Comparison of ENCODE assay signal across 1 fruit fly cellular context in the genomic region with DNA sequence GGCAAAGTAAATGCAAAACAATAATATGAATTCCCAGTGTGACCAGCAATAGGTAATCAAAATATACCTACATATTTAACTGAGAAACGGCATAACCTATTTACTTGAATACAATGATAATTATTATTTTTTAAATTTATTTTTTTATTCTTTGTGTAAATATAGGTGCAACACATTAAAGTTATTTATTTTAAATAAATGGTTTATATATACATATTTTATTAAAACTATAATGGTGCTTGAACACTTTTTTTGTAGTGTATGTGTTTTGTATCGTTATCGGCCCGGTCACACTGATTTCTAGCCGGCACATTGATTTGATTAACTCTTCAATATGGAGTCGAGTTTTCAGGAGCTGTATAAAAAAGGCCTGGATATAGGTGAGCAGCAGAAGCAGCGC.
TF ChIP-seq lines count a peak whose summit lies in the region.

A gene (minus strand): TSS at position 51 of the 400 bp plus-strand sequence.
A gene (plus strand): TSS at position 289 of the 400 bp plus-strand sequence.
A gene (plus strand): TSS at position 289 of the 400 bp plus-strand sequence.

TF ChIP-seq in whole organism, embryonic, 481 proteins besides CTCF, POLR2A, EP300 and RAD21 (continued from another document and continues in another):
- TF ChIP-seq aop (GFP tag; IDR thresholded peaks at IDR 0.05; lab: Robert Waterston, UW) (no peak), CG9932 (GFP tag; IDR thresholded peaks at IDR 0.05; lab: Robert Waterston, UW) (peak; percentile 56; the same call in 1 of the 2 replicates), CG6791 (GFP tag; IDR thresholded peaks at IDR 0.05; lab: Robert Waterston, UW; ENCODE audit: partially characterized antibody) (no peak), CG3838 (GFP tag; optimal IDR thresholded peaks at IDR 0.05; lab: Kevin White, UChicago) (no peak), pan (optimal IDR thresholded peaks at IDR 0.05; lab: Kevin White, UChicago) (no peak), pan (GFP tag; optimal IDR thresholded peaks at IDR 0.05 in 1 of 2, IDR thresholded peaks at IDR 0.05 in 1 of 2) (peak in 1 of 2 experiments; percentile 82), CG10321 (GFP tag; IDR thresholded peaks at IDR 0.05; lab: Robert Waterston, UW) (no peak), CG12391 (tag; optimal IDR thresholded peaks at IDR 0.05; lab: Kevin White, UChicago) (peak; percentile 83), CG11504 (tag; optimal IDR thresholded peaks at IDR 0.05; lab: Kevin White, UChicago) (no peak), CG15696 (tag; optimal IDR thresholded peaks at IDR 0.05; lab: Kevin White, UChicago) (peak; percentile 22), gfzf (GFP tag; optimal IDR thresholded peaks at IDR 0.05; lab: Kevin White, UChicago) (peak; percentile 56), ab (GFP tag; optimal IDR thresholded peaks at IDR 0.05; lab: Kevin White, UChicago) (no peak), Blimp-1 (GFP tag; optimal IDR thresholded peaks at IDR 0.05; lab: Kevin White, UChicago) (no peak), CG18599 (GFP tag; optimal IDR thresholded peaks at IDR 0.05; lab: Kevin White, UChicago) (peak; percentile 44), CG14710 (tag; optimal IDR thresholded peaks at IDR 0.05; lab: Kevin White, UChicago) (peak; percentile 89), CG10209 (GFP tag; optimal IDR thresholded peaks at IDR 0.05; lab: Kevin White, UChicago) (no peak), pros (GFP tag; optimal IDR thresholded peaks at IDR 0.05; lab: Kevin White, UChicago) (no peak), CG31441 (GFP tag; IDR thresholded peaks at IDR 0.05; lab: Robert Waterston, UW) (no peak; the same call in none of the 2 replicates), chm (GFP tag; IDR thresholded peaks at IDR 0.05; lab: Robert Waterston, UW) (no peak), CG15269 (tag; optimal IDR thresholded peaks at IDR 0.05; lab: Kevin White, UChicago) (peak; percentile 54), CG2120 (GFP tag; optimal IDR thresholded peaks at IDR 0.05; lab: Kevin White, UChicago) (no peak), crp (GFP tag; optimal IDR thresholded peaks at IDR 0.05; lab: Kevin White, UChicago) (peak in 1 of 2 experiments; percentile 4), CG10543 (GFP tag; optimal IDR thresholded peaks at IDR 0.05; lab: Kevin White, UChicago) (no peak), B-H2 (GFP tag; optimal IDR thresholded peaks at IDR 0.05; lab: Kevin White, UChicago) (no peak), twi (tag; optimal IDR thresholded peaks at IDR 0.05; lab: Kevin White, UChicago) (no peak), CoRest (tag; optimal IDR thresholded peaks at IDR 0.05; lab: Kevin White, UChicago) (no peak), HLH54F (GFP tag; optimal IDR thresholded peaks at IDR 0.05; lab: Kevin White, UChicago) (no peak), gem (tag; optimal IDR thresholded peaks at IDR 0.05; lab: Kevin White, UChicago) (peak; percentile 84), oc (tag; optimal IDR thresholded peaks at IDR 0.05; lab: Kevin White, UChicago) (no peak), tap (tag; optimal IDR thresholded peaks at IDR 0.05; lab: Kevin White, UChicago) (no peak), CG14014 (GFP tag; IDR thresholded peaks at IDR 0.05; lab: Robert Waterston, UW) (0 out of 2 replicates have a peak, but pooled peaks have one; percentile 32), vnd (GFP tag; IDR thresholded peaks at IDR 0.05; lab: Robert Waterston, UW; ENCODE audit: partially characterized antibody) (no peak), Ets97D (GFP tag; optimal IDR thresholded peaks at IDR 0.05; lab: Kevin White, UChicago) (no peak), Dll (GFP tag; IDR thresholded peaks at IDR 0.05; lab: Robert Waterston, UW; ENCODE audit: partially characterized antibody) (peak; percentile 47; the same call in 1 of the 4 replicates), lbe (GFP tag; optimal IDR thresholded peaks at IDR 0.05; lab: Kevin White, UChicago) (no peak), CG4730 (GFP tag; IDR thresholded peaks at IDR 0.05; lab: Robert Waterston, UW) (peak; percentile 68; the same call in 1 of the 2 replicates), croc (GFP tag; conservative IDR thresholded peaks at IDR 0.05; lab: Robert Waterston, UW) (no peak; the same call in 2 of the 3 replicates), dimm (GFP tag; IDR thresholded peaks at IDR 0.05; lab: Robert Waterston, UW) (peak; percentile 32; the same call in 1 of the 2 replicates), CG3407 (GFP tag; optimal IDR thresholded peaks at IDR 0.05; lab: Kevin White, UChicago) (no peak), Hsf (GFP tag; optimal IDR thresholded peaks at IDR 0.05; lab: Kevin White, UChicago) (no peak), amos (GFP tag; IDR thresholded peaks at IDR 0.05; lab: Robert Waterston, UW; ENCODE audit: partially characterized antibody) (no peak), hbn (GFP tag; IDR thresholded peaks at IDR 0.05; lab: Robert Waterston, UW; ENCODE audit: partially characterized antibody) (no peak), Fer2 (tag; optimal IDR thresholded peaks at IDR 0.05; lab: Kevin White, UChicago) (no peak), sug (tag; optimal IDR thresholded peaks at IDR 0.05; lab: Kevin White, UChicago) (peak; percentile 28), CG3726 (GFP tag; IDR thresholded peaks at IDR 0.05; lab: Robert Waterston, UW) (no peak), D19B (GFP tag; optimal IDR thresholded peaks at IDR 0.05; lab: Kevin White, UChicago) (no peak), CG17385 (GFP tag; optimal IDR thresholded peaks at IDR 0.05; lab: Kevin White, UChicago) (no peak), CG5245 (GFP tag; optimal IDR thresholded peaks at IDR 0.05; lab: Kevin White, UChicago) (no peak), CG4404 (GFP tag; IDR thresholded peaks at IDR 0.05; lab: Robert Waterston, UW) (peak; percentile 59), CG7786 (GFP tag; optimal IDR thresholded peaks at IDR 0.05; lab: Kevin White, UChicago) (no peak), CG5180 (GFP tag; optimal IDR thresholded peaks at IDR 0.05; lab: Kevin White, UChicago) (no peak), mirr (GFP tag; optimal IDR thresholded peaks at IDR 0.05; lab: Kevin White, UChicago) (no peak), Dref (GFP tag; IDR thresholded peaks at IDR 0.05; lab: Robert Waterston, UW) (no peak), pum (GFP tag; optimal IDR thresholded peaks at IDR 0.05; lab: Kevin White, UChicago) (no peak), D (optimal IDR thresholded peaks at IDR 0.05; lab: Kevin White, UChicago) (no peak), D (GFP tag; optimal IDR thresholded peaks at IDR 0.05; lab: Kevin White, UChicago) (no peak), luna (GFP tag; optimal IDR thresholded peaks at IDR 0.05; lab: Kevin White, UChicago) (no peak), HLH3B (GFP tag; IDR thresholded peaks at IDR 0.05; lab: Robert Waterston, UW) (peak; percentile 84), yki (optimal IDR thresholded peaks at IDR 0.05; lab: Kevin White, UChicago) (no peak), CG1024 (GFP tag; IDR thresholded peaks at IDR 0.05; lab: Robert Waterston, UW) (no peak), Dp (GFP tag; optimal IDR thresholded peaks at IDR 0.05; lab: Kevin White, UChicago) (peak; percentile 15), NFAT (GFP tag; IDR thresholded peaks at IDR 0.05; lab: Robert Waterston, UW) (no peak), pb (GFP tag; optimal IDR thresholded peaks at IDR 0.05; lab: Kevin White, UChicago) (no peak), nmo (GFP tag; optimal IDR thresholded peaks at IDR 0.05; lab: Kevin White, UChicago) (peak; percentile 76), CG3281 (GFP tag; optimal IDR thresholded peaks at IDR 0.05; lab: Kevin White, UChicago) (no peak), CG11560 (tag; IDR thresholded peaks at IDR 0.05; lab: Robert Waterston, UW) (no peak), cg (GFP tag; optimal IDR thresholded peaks at IDR 0.05; lab: Kevin White, UChicago) (no peak), p53 (GFP tag; optimal IDR thresholded peaks at IDR 0.05; lab: Kevin White, UChicago) (no peak), Mes4 (GFP tag; optimal IDR thresholded peaks at IDR 0.05; lab: Kevin White, UChicago) (no peak), CG16863 (GFP tag; optimal IDR thresholded peaks at IDR 0.05; lab: Kevin White, UChicago) (no peak), Atf-2 (GFP tag; optimal IDR thresholded peaks at IDR 0.05; lab: Kevin White, UChicago) (no peak), wdn (GFP tag; IDR thresholded peaks at IDR 0.05; lab: Robert Waterston, UW) (0 out of 2 replicates have a peak, but pooled peaks have one; percentile 36), CG10366 (GFP tag; IDR thresholded peaks at IDR 0.05; lab: Robert Waterston, UW) (peak; percentile 61), Ssrp (tag; optimal IDR thresholded peaks at IDR 0.05; lab: Kevin White, UChicago) (peak; percentile 47), Sox100B (GFP tag; optimal IDR thresholded peaks at IDR 0.05; lab: Kevin White, UChicago) (no peak), jumu (GFP tag; optimal IDR thresholded peaks at IDR 0.05; lab: Kevin White, UChicago) (no peak), CG31224 (GFP tag; IDR thresholded peaks at IDR 0.05; lab: Robert Waterston, UW) (0 out of 2 replicates have a peak, but pooled peaks have one; percentile 19), NfI (GFP tag; optimal IDR thresholded peaks at IDR 0.05; lab: Kevin White, UChicago) (no peak), zen (tag; optimal IDR thresholded peaks at IDR 0.05; lab: Kevin White, UChicago) (peak; percentile 66), h (optimal IDR thresholded peaks at IDR 0.05; lab: Kevin White, UChicago) (no peak), cato (GFP tag; optimal IDR thresholded peaks at IDR 0.05; lab: Kevin White, UChicago; ENCODE audit: borderline replicate concordance) (peak; percentile 14), esg (GFP tag; conservative IDR thresholded peaks at IDR 0.05; lab: Robert Waterston, UW) (peak; percentile 65), CG1233 (GFP tag; optimal IDR thresholded peaks at IDR 0.05; lab: Kevin White, UChicago) (no peak), schlank (tag; optimal IDR thresholded peaks at IDR 0.05; lab: Kevin White, UChicago) (no peak), MBD-R2 (GFP tag; IDR thresholded peaks at IDR 0.05; lab: Robert Waterston, UW) (peak; percentile 71), Bteb2 (GFP tag; optimal IDR thresholded peaks at IDR 0.05; lab: Kevin White, UChicago) (no peak), Dfd (GFP tag; optimal IDR thresholded peaks at IDR 0.05; lab: Kevin White, UChicago) (no peak), CG1647 (GFP tag; optimal IDR thresholded peaks at IDR 0.05; lab: Kevin White, UChicago) (no peak), disco-r (GFP tag; optimal IDR thresholded peaks at IDR 0.05; lab: Kevin White, UChicago) (no peak), CG8944 (GFP tag; optimal IDR thresholded peaks at IDR 0.05; lab: Kevin White, UChicago) (no peak), CG12236 (GFP tag; optimal IDR thresholded peaks at IDR 0.05; lab: Kevin White, UChicago) (no peak), CG31388 (GFP tag; optimal IDR thresholded peaks at IDR 0.05; lab: Kevin White, UChicago) (no peak), ash1 (GFP tag; optimal IDR thresholded peaks at IDR 0.05; lab: Kevin White, UChicago) (no peak), trem (tag; optimal IDR thresholded peaks at IDR 0.05; lab: Kevin White, UChicago) (peak; percentile 88), prd (optimal IDR thresholded peaks at IDR 0.05; lab: Kevin White, UChicago) (no peak), prd (GFP tag; IDR thresholded peaks at IDR 0.05; lab: Robert Waterston, UW) (peak; percentile 82), tin (GFP tag; optimal IDR thresholded peaks at IDR 0.05; lab: Kevin White, UChicago) (no peak), Poxn (GFP tag; IDR thresholded peaks at IDR 0.05; lab: Robert Waterston, UW) (no peak), kay (GFP tag; optimal IDR thresholded peaks at IDR 0.05; lab: Kevin White, UChicago) (no peak), CG4820 (GFP tag; optimal IDR thresholded peaks at IDR 0.05; lab: Kevin White, UChicago) (peak; percentile 19), nom (GFP tag; optimal IDR thresholded peaks at IDR 0.05; lab: Kevin White, UChicago) (no peak), Hmx (GFP tag; optimal IDR thresholded peaks at IDR 0.05; lab: Kevin White, UChicago) (no peak), chn (GFP tag; optimal IDR thresholded peaks at IDR 0.05; lab: Kevin White, UChicago) (no peak), Hmr (GFP tag; optimal IDR thresholded peaks at IDR 0.05; lab: Kevin White, UChicago) (peak; percentile 26), gt (GFP tag; IDR thresholded peaks at IDR 0.05; lab: Robert Waterston, UW) (no peak), CG17359 (tag; optimal IDR thresholded peaks at IDR 0.05; lab: Kevin White, UChicago) (no peak), sima (GFP tag; optimal IDR thresholded peaks at IDR 0.05; lab: Kevin White, UChicago) (no peak), gcm (GFP tag; optimal IDR thresholded peaks at IDR 0.05; lab: Kevin White, UChicago) (no peak), sc (optimal IDR thresholded peaks at IDR 0.05; lab: Kevin White, UChicago) (no peak), sc (GFP tag; optimal IDR thresholded peaks at IDR 0.05; lab: Kevin White, UChicago) (no peak), Hand (GFP tag; optimal IDR thresholded peaks at IDR 0.05; lab: Kevin White, UChicago) (no peak), CG17186 (GFP tag; optimal IDR thresholded peaks at IDR 0.05; lab: Kevin White, UChicago) (no peak), ken (GFP tag; IDR thresholded peaks at IDR 0.05; lab: Robert Waterston, UW) (no peak; the same call in 2 of the 3 replicates), grn (GFP tag; optimal IDR thresholded peaks at IDR 0.05; lab: Kevin White, UChicago) (no peak), CG12769 (tag; optimal IDR thresholded peaks at IDR 0.05; lab: Kevin White, UChicago) (no peak), CG12219 (GFP tag; optimal IDR thresholded peaks at IDR 0.05; lab: Kevin White, UChicago) (no peak), CG2678 (tag; optimal IDR thresholded peaks at IDR 0.05; lab: Kevin White, UChicago) (no peak), dm (GFP tag; optimal IDR thresholded peaks at IDR 0.05; lab: Kevin White, UChicago) (no peak), CG34376 (GFP tag; optimal IDR thresholded peaks at IDR 0.05; lab: Kevin White, UChicago) (no peak), CG2712 (tag; optimal IDR thresholded peaks at IDR 0.05; lab: Kevin White, UChicago) (peak; percentile 87), scrt (GFP tag; optimal IDR thresholded peaks at IDR 0.05; lab: Kevin White, UChicago) (peak; percentile 13), Antp (GFP tag; optimal IDR thresholded peaks at IDR 0.05; lab: Kevin White, UChicago) (no peak), Fer1 (GFP tag; optimal IDR thresholded peaks at IDR 0.05; lab: Kevin White, UChicago) (no peak), Opbp (GFP tag; IDR thresholded peaks at IDR 0.05; lab: Robert Waterston, UW; ENCODE audit: partially characterized antibody) (no peak), CG10462 (GFP tag; optimal IDR thresholded peaks at IDR 0.05; lab: Kevin White, UChicago) (no peak), Bgb (GFP tag; IDR thresholded peaks at IDR 0.05; lab: Robert Waterston, UW; ENCODE audit: partially characterized antibody) (no peak), CG2875 (GFP tag; optimal IDR thresholded peaks at IDR 0.05; lab: Kevin White, UChicago) (no peak), trh (GFP tag; optimal IDR thresholded peaks at IDR 0.05; lab: Kevin White, UChicago) (no peak), CG6175 (GFP tag; IDR thresholded peaks at IDR 0.05; lab: Robert Waterston, UW) (no peak)
